Fruit fly (Drosophila melanogaster): Measurements from ENCODE around the gene CG34015.

The CG34015 gene

DNA sequence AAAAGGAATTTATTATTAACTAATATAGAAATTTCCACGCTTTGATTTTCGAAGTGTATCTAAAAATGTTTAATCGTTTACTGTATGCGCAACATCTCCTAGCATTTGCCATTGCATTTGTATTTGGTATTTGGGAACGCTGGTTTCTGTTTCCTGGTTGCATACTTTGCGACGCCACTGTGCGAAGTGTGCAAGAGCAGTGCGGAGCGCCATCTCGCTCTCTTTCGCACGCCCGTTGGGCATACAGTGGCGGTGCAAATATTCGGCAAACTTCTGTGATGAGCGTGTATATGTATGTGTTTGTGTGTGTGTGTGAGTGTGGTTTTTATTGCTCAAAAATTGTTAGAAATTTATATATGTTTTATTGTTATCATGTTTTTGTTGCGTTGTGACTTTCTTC is 10.4 kb upstream of the CG34015 start (continued):
- TF ChIP-seq CG9817 (tag; optimal IDR thresholded peaks at IDR 0.05) = peak; percentile 1
- TF ChIP-seq vvl (GFP tag; IDR thresholded peaks at IDR 0.05) = peak; percentile 9; the same call in 1 of the 2 replicates
- no peak for TF ChIP-seq Drgx (GFP tag; IDR thresholded peaks at IDR 0.05)
- TF ChIP-seq Atf6 (GFP tag; IDR thresholded peaks at IDR 0.05) = no peak
- no peak for TF ChIP-seq CG33557 (GFP tag; optimal IDR thresholded peaks at IDR 0.05)
- no peak for TF ChIP-seq HLH3B (GFP tag; IDR thresholded peaks at IDR 0.05)
- TF ChIP-seq Doc2 (GFP tag; IDR thresholded peaks at IDR 0.05) = no peak
- no peak for TF ChIP-seq slbo (GFP tag; IDR thresholded peaks at IDR 0.05)
- peak; percentile 34 for TF ChIP-seq CG15479 (GFP tag; optimal IDR thresholded peaks at IDR 0.05)
- no peak for TF ChIP-seq pan (optimal IDR thresholded peaks at IDR 0.05)
- peak in 1 of 2 experiments; percentile 9 for TF ChIP-seq pan (GFP tag; optimal IDR thresholded peaks at IDR 0.05 in 1 of 2, IDR thresholded peaks at IDR 0.05 in 1 of 2)
- peak; percentile 27 for TF ChIP-seq gem (tag; optimal IDR thresholded peaks at IDR 0.05)
- TF ChIP-seq Pdp1 (GFP tag; optimal IDR thresholded peaks at IDR 0.05) = no peak

DNA sequence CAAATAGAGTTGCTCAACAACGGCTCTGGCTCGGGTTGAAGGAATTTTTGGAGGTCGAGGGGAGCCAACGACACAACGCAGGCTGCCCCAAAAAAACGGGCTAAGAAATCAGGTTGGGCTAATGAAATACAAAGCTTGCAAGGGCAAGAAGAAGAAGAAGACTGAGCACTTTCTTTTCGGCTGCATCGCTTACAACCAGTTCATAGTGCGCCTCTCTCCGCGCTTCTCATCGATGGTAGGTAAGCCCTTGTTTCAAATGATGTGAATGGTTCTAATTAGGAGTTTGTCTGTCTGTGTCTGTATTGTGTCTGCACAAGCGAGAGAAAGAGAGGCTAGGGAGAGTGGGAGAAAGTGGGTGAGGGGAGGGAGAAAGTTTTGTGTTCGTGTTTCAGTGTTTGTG is 8.5 kb upstream of the CG34015 start:
- no peak for TF ChIP-seq Mrtf (GFP tag; IDR thresholded peaks at IDR 0.05)
- peak; percentile 94 for TF ChIP-seq CG8290 (GFP tag; optimal IDR thresholded peaks at IDR 0.05)
- TF ChIP-seq CG8290 (tag; optimal IDR thresholded peaks at IDR 0.05) = peak; percentile 41 to 56
- TF ChIP-seq sens (GFP tag) = peak; percentile 1
- TF ChIP-seq CG32767 (GFP tag; IDR thresholded peaks at IDR 0.05) = no peak
- no peak for TF ChIP-seq mld (GFP tag; IDR thresholded peaks at IDR 0.05; ENCODE audit: partially characterized antibody)
- peak in 1 of 2 experiments; percentile 13 for TF ChIP-seq Trl (optimal IDR thresholded peaks at IDR 0.05)
- no peak for TF ChIP-seq Trl (GFP tag; optimal IDR thresholded peaks at IDR 0.05)
- peak; percentile 50 for TF ChIP-seq cg (GFP tag; optimal IDR thresholded peaks at IDR 0.05)
- no peak for TF ChIP-seq CG8089 (GFP tag; optimal IDR thresholded peaks at IDR 0.05)
- peak; percentile 3 for TF ChIP-seq CG13894 (tag; optimal IDR thresholded peaks at IDR 0.05)
- peak; percentile 13 for TF ChIP-seq phol (tag; optimal IDR thresholded peaks at IDR 0.05)
- TF ChIP-seq CG12391 (tag; optimal IDR thresholded peaks at IDR 0.05) = no peak
- peak; percentile 42 for TF ChIP-seq CG1603 (tag; optimal IDR thresholded peaks at IDR 0.05)
- TF ChIP-seq pita (GFP tag; optimal IDR thresholded peaks at IDR 0.05) = no peak
- TF ChIP-seq vvl (GFP tag; IDR thresholded peaks at IDR 0.05) = peak; percentile 32; the same call in 1 of the 2 replicates
- TF ChIP-seq wek (GFP tag; optimal IDR thresholded peaks at IDR 0.05) = no peak
- peak; percentile 100 for TF ChIP-seq CG17829 (tag; optimal IDR thresholded peaks at IDR 0.05)
- no peak for TF ChIP-seq maf-S (GFP tag; optimal IDR thresholded peaks at IDR 0.05)
- TF ChIP-seq eyg (GFP tag; optimal IDR thresholded peaks at IDR 0.05) = no peak
- peak; percentile 4 for TF ChIP-seq CG15601 (tag; optimal IDR thresholded peaks at IDR 0.05)
- no peak for TF ChIP-seq CG15479 (GFP tag; optimal IDR thresholded peaks at IDR 0.05)
- peak; percentile 47 for TF ChIP-seq stwl (tag; optimal IDR thresholded peaks at IDR 0.05)
- TF ChIP-seq fd64A (GFP tag; optimal IDR thresholded peaks at IDR 0.05) = no peak
- no peak for TF ChIP-seq CG3838 (GFP tag; optimal IDR thresholded peaks at IDR 0.05)
- no peak for TF ChIP-seq HLH4C (GFP tag; IDR thresholded peaks at IDR 0.05; ENCODE audit: partially characterized antibody)
- no peak for TF ChIP-seq B-H2 (GFP tag; optimal IDR thresholded peaks at IDR 0.05)
- TF ChIP-seq CG1233 (GFP tag; optimal IDR thresholded peaks at IDR 0.05) = no peak
- TF ChIP-seq Kr (GFP tag; optimal IDR thresholded peaks at IDR 0.05) = no peak
- TF ChIP-seq CG12769 (tag; optimal IDR thresholded peaks at IDR 0.05) = peak; percentile 6
- no peak for TF ChIP-seq shn (GFP tag; optimal IDR thresholded peaks at IDR 0.05)
- no peak for TF ChIP-seq row (GFP tag; IDR thresholded peaks at IDR 0.05)
- 0 out of 2 replicates have a peak, but pooled peaks have one; percentile 52 for TF ChIP-seq ato (GFP tag; IDR thresholded peaks at IDR 0.05; ENCODE audit: partially characterized antibody)
- TF ChIP-seq Spps (tag; optimal IDR thresholded peaks at IDR 0.05) = no peak
- TF ChIP-seq ase (GFP tag; IDR thresholded peaks at IDR 0.05) = no peak
- peak; percentile 31 for TF ChIP-seq CG2712 (tag; optimal IDR thresholded peaks at IDR 0.05)
- TF ChIP-seq Hmr (GFP tag; optimal IDR thresholded peaks at IDR 0.05) = no peak
- TF ChIP-seq CG14710 (tag; optimal IDR thresholded peaks at IDR 0.05) = peak; percentile 1
- TF ChIP-seq Blimp-1 (GFP tag; optimal IDR thresholded peaks at IDR 0.05) = peak; percentile 91
